Worm (Caenorhabditis elegans) whole organism, young adult: Measurements from ENCODE around the gene ZK813.5.

ENCODE experiments used
- snpc-4 ChIP-seq, 5 experiments: fragments of 150-350 bp in 1 of 5; sonication (generic microtip) in 4 of 5; optimal IDR thresholded peaks; 2 replicates each; lab custom pipeline; 2014 to 2018; ENCODE audit warnings: missing genetic modification characterization in 5 of 5, missing biosample characterization in 3 of 5, antibody characterized with exemption in 2 of 5, mild to moderate bottlenecking in 2 of 5, missing compliant biosample characterization in 2 of 5, missing genotype in 2 of 5, moderate library complexity in 2 of 5, missing genetic modification reagents in 1 of 5
- unc-130 ChIP-seq: sonication (generic microtip); optimal IDR thresholded peaks from 2 replicates; lab custom pipeline; 2016; ENCODE audit warnings: missing genetic modification reagents, missing genetic modification characterization, missing compliant biosample characterization

ce11 chrX:3462086-3462485 lies 11.1 kb upstream of the ZK813.5 start:
- TF ChIP-seq unc-130 (no peak), snpc-4 (GFP tag; optimal IDR thresholded peaks at IDR 0.05; lab: Kevin White, UChicago) (no peak), snpc-4 (tag; optimal IDR thresholded peaks at IDR 0.05; lab: Kevin White, UChicago) (no peak)
